Worm (Caenorhabditis elegans) whole organism, L1 larva: Measurements from ENCODE around the gene irld-27.
"Not testable (repeated sequence)": the region's sequence is repeated elsewhere in the genome, so short reads cannot be mapped to it uniquely, and the experiment has no call there.

Source experiments
- aly-2 ChIP-seq: fragments of 150-350 bp; optimal IDR thresholded peaks from 2 replicates; lab custom pipeline; 2014; ENCODE audit warnings: missing biosample characterization, missing genetic modification characterization
- ceh-63 ChIP-seq: fragments of 200-800 bp; sonication (Bioruptor generic); optimal IDR thresholded peaks from 2 replicates; lab custom pipeline; 2018; ENCODE audit warnings: mild to moderate bottlenecking, missing genetic modification characterization, missing compliant biosample characterization
- ceh-82 ChIP-seq, 3 experiments: fragments of 150-350 bp in 1 of 3; sonication (generic microtip) in 2 of 3; optimal IDR thresholded peaks; 2 replicates each; lab custom pipeline; 2014 to 2017; ENCODE audit warnings: missing biosample characterization in 3 of 3, missing genetic modification characterization in 3 of 3
- efl-1 ChIP-seq, 4 experiments: fragments of 150-350 bp; optimal IDR thresholded peaks in 3 of 4; peaks in 1 of 4; 1 replicate in 1 of 4; 2 replicates in 3 of 4; lab custom pipeline; 2014; ENCODE audit warnings: missing biosample characterization in 2 of 4, missing genetic modification characterization in 2 of 4, missing genetic modification reagents in 2 of 4
- egl-27 ChIP-seq, 2 experiments: fragments of 150-350 bp in 1 of 2; sonication (generic microtip); optimal IDR thresholded peaks; 3 replicates each; lab custom pipeline; 2017 to 2018; ENCODE audit warnings: missing biosample characterization in 2 of 2, missing genetic modification characterization in 2 of 2, missing genetic modification reagents in 2 of 2
- elt-2 ChIP-seq: sonication (generic microtip); optimal IDR thresholded peaks from 2 replicates; lab custom pipeline; 2016; ENCODE audit warnings: missing genetic modification characterization, mild to moderate bottlenecking, inconsistent platforms, missing compliant biosample characterization, missing genetic modification reagents
- elt-3 ChIP-seq, 6 experiments: fragments of 150-350 bp in 1 of 6; sonication (generic microtip); optimal IDR thresholded peaks; 2 replicates each; lab custom pipeline; 2017 to 2018; ENCODE audit warnings: missing biosample characterization in 6 of 6, missing genetic modification characterization in 6 of 6, inconsistent platforms in 1 of 6
- ets-5 ChIP-seq: fragments of 200-800 bp; sonication (Bioruptor generic); IDR thresholded peaks from 2 replicates; pipeline ENCODE4 v1.3.6; 2022; ENCODE audit warnings: missing genetic modification characterization, missing compliant biosample characterization
- fkh-10 ChIP-seq: sonication (generic microtip); optimal IDR thresholded peaks from 2 replicates; lab custom pipeline; 2017; ENCODE audit warnings: missing biosample characterization, missing genetic modification reagents, missing genetic modification characterization
- fkh-8 ChIP-seq: sonication (generic microtip); optimal IDR thresholded peaks from 2 replicates; lab custom pipeline; 2016; ENCODE audit warnings: mild to moderate bottlenecking, missing genetic modification characterization, missing compliant biosample characterization
- grh-1 ChIP-seq: fragments of 200-800 bp; sonication (Bioruptor generic); IDR thresholded peaks from 2 replicates; pipeline ENCODE4 v1.3.6; 2022; ENCODE audit warnings: missing genetic modification reagents, missing genetic modification characterization, missing compliant biosample characterization
- hlh-4 ChIP-seq: sonication (generic microtip); optimal IDR thresholded peaks from 2 replicates; lab custom pipeline; 2016; ENCODE audit warnings: mild to moderate bottlenecking, missing genetic modification characterization, missing compliant biosample characterization
- hpl-2 ChIP-seq: fragments of 150-350 bp; optimal IDR thresholded peaks from 2 replicates; lab custom pipeline; 2014; ENCODE audit warnings: missing biosample characterization, missing genetic modification reagents, missing genetic modification characterization
- isw-1 ChIP-seq: fragments of 200-800 bp; sonication (Bioruptor generic); IDR thresholded peaks from 2 replicates; pipeline ENCODE4 v1.3.6; 2022; ENCODE audit warnings: missing genetic modification characterization, missing compliant biosample characterization
- lin-13 ChIP-seq: fragments of 150-350 bp; optimal IDR thresholded peaks from 2 replicates; lab custom pipeline; 2014; ENCODE audit warnings: missing biosample characterization, missing genetic modification reagents, missing genetic modification characterization
- lin-14 ChIP-seq: fragments of 200-800 bp; sonication (Bioruptor generic); optimal IDR thresholded peaks from 2 replicates; lab custom pipeline; 2018; ENCODE audit warnings: mild to moderate bottlenecking, missing genetic modification characterization, moderate library complexity, missing compliant biosample characterization
- lin-35 ChIP-seq, 2 experiments: fragments of 150-350 bp; optimal IDR thresholded peaks; 2 replicates each; lab custom pipeline; 2014; ENCODE audit warnings: missing biosample characterization in 2 of 2, missing genetic modification characterization in 2 of 2, missing genetic modification reagents in 2 of 2
- lsy-2 ChIP-seq, 2 experiments: fragments of 150-350 bp; optimal IDR thresholded peaks; 2 replicates each; lab custom pipeline; 2014; ENCODE audit warnings: missing biosample characterization in 2 of 2, missing genetic modification characterization in 2 of 2
- nhr-12 ChIP-seq: sonication (generic microtip); optimal IDR thresholded peaks from 2 replicates; lab custom pipeline; 2017; ENCODE audit warnings: missing biosample characterization, missing genetic modification characterization
- nhr-19 ChIP-seq: fragments of 200-800 bp; sonication (Bioruptor generic); conservative IDR thresholded peaks from 2 replicates; pipeline ENCODE4 v1.3.6; 2022; ENCODE audit warnings: missing genetic modification characterization, missing compliant biosample characterization
- nhr-20 ChIP-seq: sonication (generic microtip); optimal IDR thresholded peaks from 2 replicates; lab custom pipeline; 2016; ENCODE audit warnings: mild to moderate bottlenecking, missing genetic modification characterization, missing compliant biosample characterization
- nhr-47 ChIP-seq: sonication (generic microtip); optimal IDR thresholded peaks from 2 replicates; lab custom pipeline; 2016; ENCODE audit warnings: mild to moderate bottlenecking, missing genetic modification characterization, moderate library complexity, missing compliant biosample characterization
- nhr-71 ChIP-seq: sonication (generic microtip); optimal IDR thresholded peaks from 2 replicates; lab custom pipeline; 2016; ENCODE audit warnings: mild to moderate bottlenecking, missing genetic modification characterization, moderate library complexity, missing compliant biosample characterization
- nhr-77 ChIP-seq: fragments of 150-350 bp; optimal IDR thresholded peaks from 2 replicates; lab custom pipeline; 2014; ENCODE audit warnings: missing biosample characterization, missing genetic modification characterization
- nhr-85 ChIP-seq: sonication (generic microtip); peaks from one replicate; lab custom pipeline; 2016; ENCODE audit warnings: missing genetic modification characterization, inconsistent platforms, missing compliant biosample characterization
- nhr-90 ChIP-seq: sonication (generic microtip); optimal IDR thresholded peaks from 2 replicates; lab custom pipeline; 2016; ENCODE audit warnings: mild to moderate bottlenecking, missing genetic modification characterization, missing compliant biosample characterization; ENCODE audit not compliant: poor library complexity
- snu-23 ChIP-seq: sonication (generic microtip); optimal IDR thresholded peaks from 2 replicates; lab custom pipeline; 2016; ENCODE audit warnings: missing genetic modification characterization, missing compliant biosample characterization
- ztf-11 ChIP-seq, 2 experiments: sonication (generic microtip); optimal IDR thresholded peaks; 2 replicates each; lab custom pipeline; 2016 to 2017; ENCODE audit warnings: missing genetic modification characterization in 2 of 2, missing biosample characterization in 1 of 2, missing compliant biosample characterization in 1 of 2

The irld-27 gene

ce11 chrII:3290544-3290943 lies 41.6 kb upstream of the irld-27 start, which contains the start of gene F39E9.14:
TSS of gene F39E9.14 (minus strand) at chrII:3290644.
- not testable (repeated sequence) for TF ChIP-seq efl-1 (optimal IDR thresholded peaks at IDR 0.05; lab: Kevin White, UChicago); efl-1 (GFP tag; optimal IDR thresholded peaks at IDR 0.05 in 1 of 2; lab: Kevin White, UChicago); hlh-4 (tag; lab: Kevin White, UChicago); grh-1 (GFP tag; lab: Robert Waterston, UW)

ce11 chrII:3295193-3295592 lies 36.9 kb upstream of the irld-27 start, which contains the start of gene btb-17:
TSS of gene btb-17 (plus strand) at chrII:3295405.
- TF ChIP-seq elt-2 (tag; lab: Kevin White, UChicago) (peak; percentile 73), hlh-4 (tag; lab: Kevin White, UChicago) (no peak), nhr-90 (tag; lab: Kevin White, UChicago) (no peak), lin-35 (GFP tag; optimal IDR thresholded peaks at IDR 0.05; lab: Kevin White, UChicago) (peak in 1 of 2 experiments; percentile 27), ets-5 (GFP tag; lab: Robert Waterston, UW) (no peak), nhr-77 (tag; lab: Kevin White, UChicago) (no peak), nhr-71 (tag; lab: Kevin White, UChicago) (no peak)

ce11 chrII:3296644-3297043 lies 35.5 kb upstream of the irld-27 start, which contains the start of gene btb-16:
TSS of gene btb-16 (plus strand) at chrII:3296883.
- TF ChIP-seq elt-2 (tag; lab: Kevin White, UChicago) (peak; percentile 70), lin-35 (GFP tag; optimal IDR thresholded peaks at IDR 0.05; lab: Kevin White, UChicago) (peak in 1 of 2 experiments; percentile 22), hpl-2 (no peak), nhr-20 (tag; lab: Kevin White, UChicago) (no peak), lin-13 (GFP tag; lab: Kevin White, UChicago) (no peak), lsy-2 (tag; optimal IDR thresholded peaks at IDR 0.05; lab: Kevin White, UChicago) (no peak), nhr-47 (tag; lab: Kevin White, UChicago) (no peak), efl-1 (optimal IDR thresholded peaks at IDR 0.05; lab: Kevin White, UChicago) (no peak), efl-1 (GFP tag; optimal IDR thresholded peaks at IDR 0.05 in 1 of 2; lab: Kevin White, UChicago) (peak in 1 of 2 experiments; percentile 77)

- TF ChIP-seq ceh-63 (GFP tag; lab: Kevin White, UChicago): no peak
- no peak for TF ChIP-seq ztf-11 (tag; optimal IDR thresholded peaks at IDR 0.05; lab: Kevin White, UChicago)
- no peak for TF ChIP-seq aly-2
- no peak for TF ChIP-seq isw-1 (GFP tag; lab: Robert Waterston, UW)
- TF ChIP-seq fkh-10 (GFP tag; lab: Kevin White, UChicago): no peak
- no peak for TF ChIP-seq nhr-12 (tag; lab: Kevin White, UChicago)
- TF ChIP-seq egl-27 (tag; optimal IDR thresholded peaks at IDR 0.05; lab: Kevin White, UChicago): no peak
Observed at ce11 chrII:3297914-3298313, 34.2 kb upstream of the irld-27 start, which contains the start of gene btb-18. TSS of gene btb-18 (plus strand) at chrII:3298214.

- no peak for TF ChIP-seq lsy-2 (tag; optimal IDR thresholded peaks at IDR 0.05; lab: Kevin White, UChicago)
- no peak for TF ChIP-seq efl-1 (optimal IDR thresholded peaks at IDR 0.05; lab: Kevin White, UChicago)
- peak in 1 of 2 experiments; percentile 66 for TF ChIP-seq efl-1 (GFP tag; optimal IDR thresholded peaks at IDR 0.05 in 1 of 2; lab: Kevin White, UChicago)
- TF ChIP-seq nhr-47 (tag; lab: Kevin White, UChicago): no peak
- TF ChIP-seq fkh-8: no peak
- TF ChIP-seq, all 84 proteins: peak for 1
Observed at ce11 chrII:3299457-3299856, 32.7 kb upstream of the irld-27 start, which contains the start of gene btb-22. TSS of gene btb-22 (plus strand) at chrII:3299757.

- TF ChIP-seq lsy-2 (tag; optimal IDR thresholded peaks at IDR 0.05; lab: Kevin White, UChicago): peak in 1 of 2 experiments; percentile 23
- no peak for TF ChIP-seq nhr-20 (tag; lab: Kevin White, UChicago)
- peak; percentile 45 for TF ChIP-seq lin-14
- peak in 1 of 6 experiments; percentile 4 for TF ChIP-seq elt-3 (tag; optimal IDR thresholded peaks at IDR 0.05; lab: Kevin White, UChicago)
- peak; percentile 56 for TF ChIP-seq nhr-19
- TF ChIP-seq ceh-82 (tag; optimal IDR thresholded peaks at IDR 0.05; lab: Kevin White, UChicago): no peak
- peak; percentile 33 for TF ChIP-seq snu-23
- TF ChIP-seq nhr-85 (tag; lab: Kevin White, UChicago): peak; percentile 75
- peak; percentile 16 for TF ChIP-seq nhr-47 (tag; lab: Kevin White, UChicago)
- peak; percentile 12 to 16 for TF ChIP-seq efl-1 (optimal IDR thresholded peaks at IDR 0.05; lab: Kevin White, UChicago)
- peak in 1 of 2 experiments; percentile 14 for TF ChIP-seq efl-1 (GFP tag; optimal IDR thresholded peaks at IDR 0.05 in 1 of 2; lab: Kevin White, UChicago)
- TF ChIP-seq nhr-71 (tag; lab: Kevin White, UChicago): peak; percentile 10
Observed at ce11 chrII:3303582-3303981, 28.6 kb upstream of the irld-27 start.
